Fruit fly (Drosophila melanogaster) whole organism, prepupa: Measurements from ENCODE around the gene Pcd.

ENCODE experiments used
- CG3032 ChIP-seq: fragments of 200-800 bp; optimal IDR thresholded peaks from 2 replicates; lab custom pipeline; 2019; ENCODE audit warnings: missing biosample characterization, mild to moderate bottlenecking, missing genetic modification characterization, moderate library complexity
- CG6163 ChIP-seq: fragments of 200-800 bp; sonication (Bioruptor generic); IDR thresholded peaks from 3 replicates; pipeline ENCODE4 v1.3.6; 2022; ENCODE audit warnings: missing biosample characterization, missing genetic modification characterization
- CG6854 ChIP-seq: fragments of 200-800 bp; sonication (Bioruptor generic); optimal IDR thresholded peaks from 2 replicates; lab custom pipeline; 2017; ENCODE audit warnings: missing biosample characterization, mild to moderate bottlenecking, missing genetic modification characterization
- CG7368 ChIP-seq: fragments of 200-800 bp; sonication (Bioruptor generic); optimal IDR thresholded peaks from 3 replicates; lab custom pipeline; 2016; ENCODE audit warnings: missing biosample characterization, missing genetic modification characterization
- CG8119 ChIP-seq: fragments of 200-800 bp; sonication (Bioruptor generic); IDR thresholded peaks from 3 replicates; pipeline ENCODE4 v1.3.6; 2022; ENCODE audit warnings: missing biosample characterization, missing genetic modification characterization
- CG8632 ChIP-seq: fragments of 200-800 bp; sonication (Bioruptor generic); optimal IDR thresholded peaks from 3 replicates; lab custom pipeline; 2016; ENCODE audit warnings: missing biosample characterization, missing genetic modification characterization
- Ets96B ChIP-seq: fragments of 200-800 bp; optimal IDR thresholded peaks from 2 replicates; lab custom pipeline; 2019; ENCODE audit warnings: missing biosample characterization, mild to moderate bottlenecking, missing genetic modification characterization, moderate library complexity
- Met ChIP-seq: fragments of 200-800 bp; sonication (Bioruptor generic); optimal IDR thresholded peaks from 3 replicates; lab custom pipeline; 2016; ENCODE audit warnings: missing biosample characterization, missing genetic modification characterization
- fd85E ChIP-seq: fragments of 200-800 bp; sonication (Bioruptor generic); optimal IDR thresholded peaks from 3 replicates; lab custom pipeline; 2016; ENCODE audit warnings: missing biosample characterization, missing genetic modification characterization
- ss ChIP-seq, 2 experiments: fragments of 200-800 bp; sonication (Bioruptor generic); optimal IDR thresholded peaks; 2 replicates in 1 of 2; 3 replicates in 1 of 2; lab custom pipeline; 2017 to 2018; ENCODE audit warnings: mild to moderate bottlenecking in 2 of 2, missing biosample characterization in 2 of 2, missing genetic modification characterization in 2 of 2, moderate library complexity in 1 of 2

- TF ChIP-seq CG3032 (tag; lab: Kevin White, UChicago) (no peak), Ets96B (tag; lab: Kevin White, UChicago) (no peak), Met (GFP tag; lab: Kevin White, UChicago) (no peak), fd85E (GFP tag; lab: Kevin White, UChicago) (no peak), CG7368 (GFP tag; lab: Kevin White, UChicago) (no peak), CG8119 (no peak), CG8632 (GFP tag; lab: Kevin White, UChicago) (no peak), ss (GFP tag; optimal IDR thresholded peaks at IDR 0.05; lab: Kevin White, UChicago) (peak in 1 of 2 experiments; percentile 39), CG6854 (GFP tag; lab: Kevin White, UChicago) (no peak), CG6163 (no peak)
These were observed 41.5 kb downstream of the Pcd start for dm6 chr3R:29764249-29765042.
